Fruit fly (Drosophila melanogaster): ENCODE results near the gene Ho.

The Ho gene

DNA sequence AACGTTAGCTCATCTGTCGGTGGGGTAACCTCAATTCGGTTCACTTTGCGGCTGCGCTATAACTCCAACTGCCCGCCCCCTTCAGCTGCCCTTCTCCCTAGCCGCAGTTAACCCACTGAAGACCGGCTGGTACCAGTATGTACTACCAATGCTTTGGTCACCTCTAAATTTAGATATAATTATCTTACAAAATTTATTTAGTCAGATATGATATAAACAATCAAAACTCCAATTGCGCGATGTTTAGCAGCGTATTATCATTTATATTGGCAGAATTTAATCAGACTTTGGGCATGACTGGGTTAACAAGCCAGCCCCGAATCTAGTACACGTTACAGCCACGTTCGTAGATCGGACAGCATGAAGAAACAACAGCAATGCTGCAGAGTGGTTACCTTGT is 17.8 kb upstream of the Ho start (continued):
- peak; percentile 80 for TF ChIP-seq dmrt99B (tag; optimal IDR thresholded peaks at IDR 0.05)
- peak; percentile 83 for TF ChIP-seq CG15269 (tag; optimal IDR thresholded peaks at IDR 0.05)
- peak; percentile 59 for TF ChIP-seq CG17359 (tag; optimal IDR thresholded peaks at IDR 0.05)
- TF ChIP-seq salm (tag; optimal IDR thresholded peaks at IDR 0.05) = peak; percentile 38
- TF ChIP-seq pita (GFP tag; optimal IDR thresholded peaks at IDR 0.05) = no peak
- peak; percentile 36 for TF ChIP-seq MTF-1 (GFP tag; optimal IDR thresholded peaks at IDR 0.05; ENCODE audit: borderline replicate concordance)
- TF ChIP-seq tio (GFP tag; optimal IDR thresholded peaks at IDR 0.05) = no peak
- TF ChIP-seq CG16779 (GFP tag; IDR thresholded peaks at IDR 0.05) = no peak
- TF ChIP-seq CG14014 (GFP tag; IDR thresholded peaks at IDR 0.05) = peak; percentile 15; the same call in 1 of the 2 replicates
- TF ChIP-seq gem (tag; optimal IDR thresholded peaks at IDR 0.05) = peak; percentile 67
- no peak for TF ChIP-seq mirr (GFP tag; optimal IDR thresholded peaks at IDR 0.05)
- TF ChIP-seq CG11560 (tag; IDR thresholded peaks at IDR 0.05) = no peak
- TF ChIP-seq Hey (tag; optimal IDR thresholded peaks at IDR 0.05) = no peak
- TF ChIP-seq CG2712 (tag; optimal IDR thresholded peaks at IDR 0.05) = peak; percentile 64
- TF ChIP-seq danr (GFP tag; IDR thresholded peaks at IDR 0.05) = no peak
- TF ChIP-seq CG10267 (tag; optimal IDR thresholded peaks at IDR 0.05) = peak; percentile 21
- peak; percentile 63 for TF ChIP-seq Ada2b (GFP tag; IDR thresholded peaks at IDR 0.05)
- no peak for TF ChIP-seq CG1647 (GFP tag; optimal IDR thresholded peaks at IDR 0.05)
- peak; percentile 61 for TF ChIP-seq CG31441 (GFP tag; IDR thresholded peaks at IDR 0.05)
- peak; percentile 7 for TF ChIP-seq Chrac-16 (GFP tag; optimal IDR thresholded peaks at IDR 0.05)
- peak; percentile 35 for TF ChIP-seq CG11723 (GFP tag; optimal IDR thresholded peaks at IDR 0.05)
- TF ChIP-seq dimm (GFP tag; IDR thresholded peaks at IDR 0.05) = peak; percentile 20; the same call in 1 of the 2 replicates
- peak; percentile 56 for TF ChIP-seq Ets65A (GFP tag)
- TF ChIP-seq so (GFP tag; IDR thresholded peaks at IDR 0.05) = peak; percentile 50; the same call in 1 of the 3 replicates
- TF ChIP-seq trem (tag; optimal IDR thresholded peaks at IDR 0.05) = no peak
- 0 out of 3 replicates have a peak, but pooled peaks have one; percentile 33 for TF ChIP-seq Aef1 (GFP tag; IDR thresholded peaks at IDR 0.05)
- TF ChIP-seq CG17829 (tag; optimal IDR thresholded peaks at IDR 0.05) = peak; percentile 54
- TF ChIP-seq CG14667 (GFP tag; IDR thresholded peaks at IDR 0.05) = no peak
- TF ChIP-seq Med (GFP tag) = peak; percentile 84
- peak; percentile 47 for TF ChIP-seq fd96Cb (tag; optimal IDR thresholded peaks at IDR 0.05)
- no peak for TF ChIP-seq shn (GFP tag; optimal IDR thresholded peaks at IDR 0.05)
- no peak for TF ChIP-seq gsb (GFP tag; IDR thresholded peaks at IDR 0.05)
- TF ChIP-seq CG2120 (GFP tag; optimal IDR thresholded peaks at IDR 0.05) = peak; percentile 49
- peak; percentile 47 for TF ChIP-seq Ssrp (tag; optimal IDR thresholded peaks at IDR 0.05)
- TF ChIP-seq CG6813 (GFP tag; optimal IDR thresholded peaks at IDR 0.05) = peak; percentile 37
- peak; percentile 36; the same call in 1 of the 3 replicates for TF ChIP-seq ci (GFP tag; IDR thresholded peaks at IDR 0.05)
- peak; percentile 27 for TF ChIP-seq Xbp1 (GFP tag; optimal IDR thresholded peaks at IDR 0.05)
- TF ChIP-seq lov (optimal IDR thresholded peaks at IDR 0.05) = no peak
- TF ChIP-seq lov (GFP tag; IDR thresholded peaks at IDR 0.05) = no peak
- TF ChIP-seq Asciz (GFP tag; optimal IDR thresholded peaks at IDR 0.05) = peak; percentile 51
- no peak for TF ChIP-seq Hand (GFP tag; optimal IDR thresholded peaks at IDR 0.05)
- peak; percentile 38 for TF ChIP-seq HmgZ (tag; optimal IDR thresholded peaks at IDR 0.05)
- TF ChIP-seq NfI (GFP tag; optimal IDR thresholded peaks at IDR 0.05) = peak; percentile 46
- TF ChIP-seq CG9817 (tag; optimal IDR thresholded peaks at IDR 0.05) = peak; percentile 35
- peak; percentile 70 for TF ChIP-seq Fer1 (GFP tag; optimal IDR thresholded peaks at IDR 0.05)
- TF ChIP-seq insv (GFP tag; optimal IDR thresholded peaks at IDR 0.05) = no peak
- TF ChIP-seq CG2129 (GFP tag; IDR thresholded peaks at IDR 0.05; ENCODE audit: partially characterized antibody) = no peak
- peak; percentile 31 for TF ChIP-seq ewg (GFP tag; optimal IDR thresholded peaks at IDR 0.05)
- no peak for TF ChIP-seq CG6689 (GFP tag; IDR thresholded peaks at IDR 0.05)
- peak; percentile 20 for TF ChIP-seq CG4707 (GFP tag; optimal IDR thresholded peaks at IDR 0.05)
